Worm (Caenorhabditis elegans) whole organism, late embryonic: ENCODE results near the gene T28C6.8.

Experiments
- K02D7.2 ChIP-seq: sonication (generic microtip); optimal IDR thresholded peaks from 2 replicates; lab custom pipeline; 2017; ENCODE audit warnings: mild to moderate bottlenecking, missing genetic modification characterization, missing compliant biosample characterization
- T23F11.4 ChIP-seq: fragments of 200-800 bp; sonication (Bioruptor generic); optimal IDR thresholded peaks from 2 replicates; lab custom pipeline; 2018; ENCODE audit warnings: mild to moderate bottlenecking, missing genetic modification characterization, missing compliant biosample characterization
- Y22D7AL.16 ChIP-seq: sonication (generic microtip); optimal IDR thresholded peaks from 2 replicates; lab custom pipeline; 2016; ENCODE audit warnings: missing genetic modification characterization, missing compliant biosample characterization
- ahr-1 ChIP-seq: sonication (generic microtip); optimal IDR thresholded peaks from 2 replicates; lab custom pipeline; 2016; ENCODE audit warnings: missing genetic modification characterization, missing compliant biosample characterization
- ceh-14 ChIP-seq: sonication (generic microtip); optimal IDR thresholded peaks from 2 replicates; lab custom pipeline; 2016; ENCODE audit warnings: missing genotype, missing genetic modification characterization, missing compliant biosample characterization
- ceh-18 ChIP-seq: sonication (generic microtip); optimal IDR thresholded peaks from 2 replicates; lab custom pipeline; 2016; ENCODE audit warnings: missing genetic modification characterization, missing compliant biosample characterization
- ceh-19 ChIP-seq: fragments of 200-800 bp; sonication (Bioruptor generic); optimal IDR thresholded peaks from 2 replicates; lab custom pipeline; 2018; ENCODE audit warnings: mild to moderate bottlenecking, missing genetic modification characterization, missing compliant biosample characterization
- ceh-22 ChIP-seq: sonication (generic microtip); optimal IDR thresholded peaks from 2 replicates; lab custom pipeline; 2017; ENCODE audit warnings: missing biosample characterization, missing genetic modification characterization
- ceh-24 ChIP-seq: sonication (generic microtip); optimal IDR thresholded peaks from 2 replicates; lab custom pipeline; 2016; ENCODE audit warnings: mild to moderate bottlenecking, missing genetic modification characterization, missing compliant biosample characterization
- ceh-34 ChIP-seq: sonication (generic microtip); optimal IDR thresholded peaks from 2 replicates; lab custom pipeline; 2016; ENCODE audit warnings: mild to moderate bottlenecking, missing genetic modification characterization, missing compliant biosample characterization
- ceh-45 ChIP-seq: fragments of 200-800 bp; sonication (Bioruptor generic); IDR thresholded peaks from 2 replicates; pipeline ENCODE4 v1.3.6; 2022; ENCODE audit warnings: missing genetic modification reagents, missing genetic modification characterization, missing compliant biosample characterization
- ceh-48 ChIP-seq: sonication (generic microtip); optimal IDR thresholded peaks from 2 replicates; lab custom pipeline; 2016; ENCODE audit warnings: missing genetic modification characterization, inconsistent platforms, missing compliant biosample characterization
- elt-4 ChIP-seq: sonication (generic microtip); optimal IDR thresholded peaks from 2 replicates; lab custom pipeline; 2016; ENCODE audit warnings: missing genetic modification characterization, missing compliant biosample characterization
- fax-1 ChIP-seq: sonication (generic microtip); optimal IDR thresholded peaks from 2 replicates; lab custom pipeline; 2016; ENCODE audit warnings: missing genotype, missing genetic modification characterization, missing compliant biosample characterization
- hlh-15 ChIP-seq: sonication (generic microtip); optimal IDR thresholded peaks from 2 replicates; lab custom pipeline; 2016; ENCODE audit warnings: missing genetic modification characterization, missing compliant biosample characterization
- lim-6 ChIP-seq: sonication (generic microtip); optimal IDR thresholded peaks from 2 replicates; lab custom pipeline; 2016; ENCODE audit warnings: missing genetic modification characterization, missing compliant biosample characterization
- lin-11 ChIP-seq: fragments of 200-800 bp; sonication (Bioruptor generic); optimal IDR thresholded peaks from 2 replicates; lab custom pipeline; 2018; ENCODE audit warnings: mild to moderate bottlenecking, missing genetic modification characterization, missing compliant biosample characterization
- madf-2 ChIP-seq: sonication (generic microtip); optimal IDR thresholded peaks from 2 replicates; lab custom pipeline; 2017; ENCODE audit warnings: missing genetic modification characterization, missing compliant biosample characterization
- mec-3 ChIP-seq: sonication (generic microtip); optimal IDR thresholded peaks from 2 replicates; lab custom pipeline; 2016; ENCODE audit warnings: borderline replicate concordance, missing genetic modification characterization, missing compliant biosample characterization
- nfya-1 ChIP-seq: sonication (generic microtip); optimal IDR thresholded peaks from 2 replicates; lab custom pipeline; 2017; ENCODE audit warnings: missing genetic modification characterization, mild to moderate bottlenecking, missing compliant biosample characterization, antibody characterized with exemption, moderate library complexity
- nhr-11 ChIP-seq: fragments of 150-350 bp; optimal IDR thresholded peaks from 2 replicates; lab custom pipeline; 2014; ENCODE audit warnings: missing biosample characterization, missing genetic modification characterization
- nhr-232 ChIP-seq: sonication (generic microtip); optimal IDR thresholded peaks from 2 replicates; lab custom pipeline; 2016; ENCODE audit warnings: missing genetic modification characterization, missing compliant biosample characterization
- npax-4 ChIP-seq: sonication (generic microtip); optimal IDR thresholded peaks from 2 replicates; lab custom pipeline; 2016; ENCODE audit warnings: missing genetic modification characterization, missing compliant biosample characterization
- odd-2 ChIP-seq: sonication (generic microtip); optimal IDR thresholded peaks from 2 replicates; lab custom pipeline; 2017; ENCODE audit warnings: antibody characterized with exemption, mild to moderate bottlenecking, missing genetic modification characterization, missing compliant biosample characterization
- pag-3 ChIP-seq: sonication (generic microtip); optimal IDR thresholded peaks from 2 replicates; lab custom pipeline; 2016; ENCODE audit warnings: missing compliant biosample characterization, missing genetic modification characterization, borderline replicate concordance
- pat-9 ChIP-seq: fragments of 200-800 bp; sonication (Bioruptor generic); optimal IDR thresholded peaks from 2 replicates; lab custom pipeline; 2018; ENCODE audit warnings: mild to moderate bottlenecking, missing genetic modification characterization, moderate library complexity, missing compliant biosample characterization
- pax-1 ChIP-seq: fragments of 150-350 bp; optimal IDR thresholded peaks from 2 replicates; lab custom pipeline; 2014; ENCODE audit warnings: missing biosample characterization, missing genetic modification characterization
- pha-2 ChIP-seq: sonication (generic microtip); optimal IDR thresholded peaks from 2 replicates; lab custom pipeline; 2017; ENCODE audit warnings: mild to moderate bottlenecking, missing genetic modification characterization, missing compliant biosample characterization
- pqm-1 ChIP-seq: sonication (generic microtip); optimal IDR thresholded peaks from 2 replicates; lab custom pipeline; 2016; ENCODE audit warnings: missing genetic modification characterization, missing compliant biosample characterization
- ref-2 ChIP-seq: sonication (generic microtip); optimal IDR thresholded peaks from 2 replicates; lab custom pipeline; 2016; ENCODE audit warnings: missing genetic modification characterization, missing compliant biosample characterization
- rnt-1 ChIP-seq: sonication (generic microtip); optimal IDR thresholded peaks from 2 replicates; lab custom pipeline; 2016; ENCODE audit warnings: missing genetic modification characterization, missing compliant biosample characterization
- sdc-2 ChIP-seq: sonication (generic microtip); optimal IDR thresholded peaks from 2 replicates; lab custom pipeline; 2016; ENCODE audit warnings: missing genotype, missing genetic modification characterization, missing compliant biosample characterization
- syd-9 ChIP-seq: sonication (generic microtip); optimal IDR thresholded peaks from 2 replicates; lab custom pipeline; 2016; ENCODE audit warnings: mild to moderate bottlenecking, missing genetic modification characterization, moderate library complexity, missing compliant biosample characterization
- tbx-7 ChIP-seq: sonication (generic microtip); optimal IDR thresholded peaks from 2 replicates; lab custom pipeline; 2016; ENCODE audit warnings: missing genotype, missing genetic modification characterization, missing compliant biosample characterization
- ttx-3 ChIP-seq: sonication (generic microtip); optimal IDR thresholded peaks from 2 replicates; lab custom pipeline; 2016; ENCODE audit warnings: missing genetic modification reagents, missing genetic modification characterization, missing compliant biosample characterization
- unc-42 ChIP-seq: sonication (generic microtip); optimal IDR thresholded peaks from 2 replicates; lab custom pipeline; 2016; ENCODE audit warnings: missing genotype, missing genetic modification characterization, missing compliant biosample characterization
- zip-5 ChIP-seq: sonication (generic microtip); optimal IDR thresholded peaks from 2 replicates; lab custom pipeline; 2016; ENCODE audit warnings: missing genetic modification characterization, missing compliant biosample characterization
- ztf-16 ChIP-seq: sonication (generic microtip); optimal IDR thresholded peaks from 2 replicates; lab custom pipeline; 2017; ENCODE audit warnings: missing genetic modification characterization, missing compliant biosample characterization

Gene T28C6.8

DNA sequence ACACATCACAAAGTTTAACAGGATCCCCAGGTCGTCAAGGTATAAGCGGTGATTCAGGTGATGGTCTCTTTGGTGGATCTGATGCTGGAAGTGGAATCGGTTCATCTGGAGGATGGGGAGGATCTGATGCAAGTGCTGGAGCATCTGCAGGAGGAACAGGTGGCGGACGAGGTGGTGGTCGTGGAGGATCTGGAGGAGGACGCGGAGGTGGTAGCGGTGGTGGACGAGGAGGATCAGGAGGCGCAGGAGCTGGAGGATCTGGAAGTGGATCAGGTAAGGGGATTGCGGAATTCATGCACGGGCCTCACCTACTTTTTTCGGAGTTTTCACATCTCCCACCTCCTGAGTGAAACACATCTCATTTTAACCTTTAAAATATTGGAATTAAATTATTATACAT, 13.9 kb downstream of the T28C6.8 start:
- no peak for TF ChIP-seq fax-1 (tag; lab: Kevin White, UChicago)
- TF ChIP-seq zip-5 (tag; lab: Kevin White, UChicago) = no peak
- no peak for TF ChIP-seq madf-2 (tag; lab: Kevin White, UChicago)
- TF ChIP-seq ceh-14 (tag; lab: Kevin White, UChicago) = no peak
- TF ChIP-seq sdc-2 (tag; lab: Kevin White, UChicago) = no peak
- no peak for TF ChIP-seq pat-9
- TF ChIP-seq ref-2 (tag; lab: Kevin White, UChicago) = no peak
- TF ChIP-seq rnt-1 (tag; lab: Kevin White, UChicago) = no peak
- no peak for TF ChIP-seq pag-3 (tag; lab: Kevin White, UChicago)
- no peak for TF ChIP-seq ahr-1 (tag; lab: Kevin White, UChicago)
- TF ChIP-seq ceh-19 (GFP tag; lab: Kevin White, UChicago) = no peak
- TF ChIP-seq ceh-34 (tag; lab: Kevin White, UChicago) = no peak
- no peak for TF ChIP-seq ceh-48 (tag; lab: Kevin White, UChicago)
- no peak for TF ChIP-seq syd-9 (tag; lab: Kevin White, UChicago)
- no peak for TF ChIP-seq T23F11.4 (GFP tag; lab: Kevin White, UChicago)
- TF ChIP-seq lin-11 (tag; lab: Kevin White, UChicago) = no peak
- TF ChIP-seq ceh-22 (tag; lab: Kevin White, UChicago) = no peak
- no peak for TF ChIP-seq Y22D7AL.16 (tag; lab: Kevin White, UChicago)
- no peak for TF ChIP-seq unc-42 (tag; lab: Kevin White, UChicago)
- no peak for TF ChIP-seq mec-3 (tag; lab: Kevin White, UChicago)
- TF ChIP-seq, all 69 proteins: peak for 0

DNA sequence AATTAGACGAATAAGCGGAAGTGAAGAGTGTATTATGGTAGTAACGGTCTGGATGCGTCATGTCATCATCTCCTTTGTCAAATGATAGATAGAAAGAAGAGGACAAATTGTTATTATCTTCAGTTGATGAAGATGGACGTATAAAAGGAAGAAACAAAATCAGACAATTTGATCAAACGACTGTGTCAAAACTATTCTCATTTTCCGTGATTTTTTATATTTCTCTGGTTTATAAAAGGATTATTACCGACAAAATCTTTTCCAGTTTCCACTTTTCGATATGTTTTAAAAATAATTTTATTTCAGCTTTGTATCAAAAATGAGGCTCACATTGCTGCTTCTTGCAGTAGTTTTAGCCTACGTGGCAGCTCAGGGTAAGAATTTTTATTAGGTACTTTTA, 14.5 kb downstream of the T28C6.8 start, which contains the start of gene grsp-2:
Gene grsp-2 (plus strand): TSS at position 301 of the 400 bp plus-strand sequence.
- TF ChIP-seq pax-1 (tag; lab: Kevin White, UChicago) = no peak
- no peak for TF ChIP-seq lim-6 (tag; lab: Kevin White, UChicago)
- no peak for TF ChIP-seq tbx-7
- no peak for TF ChIP-seq pha-2 (tag; lab: Kevin White, UChicago)
- no peak for TF ChIP-seq syd-9 (tag; lab: Kevin White, UChicago)
- TF ChIP-seq elt-4 (tag; lab: Kevin White, UChicago) = no peak

DNA sequence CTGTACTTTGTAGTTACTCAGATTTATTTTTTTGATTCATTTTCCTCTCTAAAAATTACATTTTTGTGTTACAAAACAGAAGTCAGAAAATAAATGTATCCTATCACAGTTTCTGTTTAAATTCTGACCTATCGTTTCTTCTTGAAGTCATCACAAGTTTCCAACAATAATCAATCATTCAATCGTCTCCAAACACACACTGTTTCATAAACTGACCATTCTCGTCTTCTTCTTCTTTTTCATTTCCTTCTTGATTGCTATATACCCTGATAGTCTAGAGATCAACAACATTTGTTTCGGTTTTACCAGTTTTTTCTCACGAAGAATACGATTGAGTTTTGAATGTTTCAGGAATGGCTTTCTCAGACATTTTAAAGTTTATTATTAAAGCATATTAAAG, 15.4 kb downstream of the T28C6.8 start:
- no peak for TF ChIP-seq nhr-232
- no peak for TF ChIP-seq syd-9 (tag; lab: Kevin White, UChicago)
- TF ChIP-seq nhr-11 = no peak
- TF ChIP-seq pax-1 (tag; lab: Kevin White, UChicago) = no peak
- no peak for TF ChIP-seq K02D7.2
- no peak for TF ChIP-seq nfya-1 (tag; lab: Kevin White, UChicago)
- TF ChIP-seq ceh-18 (tag; lab: Kevin White, UChicago) = no peak
- TF ChIP-seq npax-4 (tag; lab: Kevin White, UChicago) = no peak
- no peak for TF ChIP-seq odd-2
- no peak for TF ChIP-seq hlh-15 (tag; lab: Kevin White, UChicago)
- no peak for TF ChIP-seq ceh-19 (GFP tag; lab: Kevin White, UChicago)
- no peak for TF ChIP-seq ahr-1 (tag; lab: Kevin White, UChicago)
- no peak for TF ChIP-seq ceh-45 (GFP tag; lab: Robert Waterston, UW)
- TF ChIP-seq lim-6 (tag; lab: Kevin White, UChicago) = no peak
- no peak for TF ChIP-seq pqm-1
- TF ChIP-seq ztf-16 = no peak
- TF ChIP-seq ttx-3 (tag; lab: Kevin White, UChicago) = no peak
- TF ChIP-seq madf-2 (tag; lab: Kevin White, UChicago) = no peak
- no peak for TF ChIP-seq rnt-1 (tag; lab: Kevin White, UChicago)
- TF ChIP-seq ceh-24 (tag; lab: Kevin White, UChicago) = no peak
